Fruit fly (Drosophila melanogaster) whole organism, embryonic: ENCODE data around the gene beat-VI.

Experiments
- Ada2b ChIP-seq: fragments of 200-800 bp; sonication (Bioruptor generic); IDR thresholded peaks from 2 replicates; pipeline ENCODE4 v1.3.6; 2022; ENCODE audit warnings: missing biosample characterization, missing genetic modification characterization
- Bdp1 ChIP-seq: fragments of 200-800 bp; sonication (Bioruptor generic); optimal IDR thresholded peaks from 3 replicates; lab custom pipeline; 2016; ENCODE audit warnings: missing biosample characterization, missing genetic modification characterization
- CG10209 ChIP-seq: fragments of 200-800 bp; sonication (Bioruptor generic); optimal IDR thresholded peaks from 3 replicates; lab custom pipeline; 2017; ENCODE audit warnings: missing biosample characterization, mild to moderate bottlenecking, missing genetic modification characterization, missing genetic modification reagents
- CG11560 ChIP-seq: fragments of 200-800 bp; sonication (Bioruptor generic); IDR thresholded peaks from 3 replicates; pipeline ENCODE4 v1.3.6; 2022; ENCODE audit warnings: missing biosample characterization, missing genetic modification characterization
- CG11723 ChIP-seq: fragments of 200-800 bp; sonication (Bioruptor generic); optimal IDR thresholded peaks from 2 replicates; lab custom pipeline; 2017; ENCODE audit warnings: missing biosample characterization, mild to moderate bottlenecking, missing genetic modification characterization
- CG13775 ChIP-seq: fragments of 200-800 bp; sonication (Bioruptor generic); optimal IDR thresholded peaks from 3 replicates; lab custom pipeline; 2017; ENCODE audit warnings: missing biosample characterization, mild to moderate bottlenecking, missing genetic modification characterization
- CG14014 ChIP-seq: fragments of 200-800 bp; sonication (Bioruptor generic); IDR thresholded peaks from 2 replicates; pipeline ENCODE4 v1.3.6; 2022; ENCODE audit warnings: missing biosample characterization, missing genetic modification characterization
- CG17186 ChIP-seq: fragments of 200-800 bp; sonication (Bioruptor generic); optimal IDR thresholded peaks from 3 replicates; lab custom pipeline; 2017; ENCODE audit warnings: missing biosample characterization, missing genetic modification reagents, missing genetic modification characterization
- CG17802 ChIP-seq: fragments of 200-800 bp; sonication (Bioruptor generic); optimal IDR thresholded peaks from 2 replicates; lab custom pipeline; 2018; ENCODE audit warnings: missing biosample characterization, mild to moderate bottlenecking, missing genetic modification characterization, moderate library complexity
- CG31388 ChIP-seq: fragments of 200-800 bp; sonication (Bioruptor generic); optimal IDR thresholded peaks from 2 replicates; lab custom pipeline; 2016; ENCODE audit warnings: missing biosample characterization, missing genetic modification characterization
- CG6272 ChIP-seq: fragments of 200-800 bp; sonication (Bioruptor generic); IDR thresholded peaks from 2 replicates; pipeline ENCODE4 v1.3.6; 2022; ENCODE audit warnings: missing biosample characterization, missing genetic modification characterization
- CG7357 ChIP-seq: fragments of 200-800 bp; sonication (Bioruptor generic); IDR thresholded peaks from 3 replicates; pipeline ENCODE4 v1.3.6; 2022; ENCODE audit warnings: missing biosample characterization, missing genetic modification characterization
- CG7839 ChIP-seq: fragments of 200-800 bp; sonication (Bioruptor generic); optimal IDR thresholded peaks from 3 replicates; lab custom pipeline; 2018; ENCODE audit warnings: missing biosample characterization, mild to moderate bottlenecking, missing genetic modification characterization, moderate library complexity
- D19B ChIP-seq: fragments of 200-800 bp; sonication (Bioruptor generic); optimal IDR thresholded peaks from 2 replicates; lab custom pipeline; 2017; ENCODE audit warnings: missing biosample characterization, mild to moderate bottlenecking, missing genetic modification characterization
- Dip3 ChIP-seq: fragments of 200-800 bp; sonication (Bioruptor generic); optimal IDR thresholded peaks from 3 replicates; lab custom pipeline; 2016; ENCODE audit warnings: missing biosample characterization, missing genetic modification characterization
- H2.0 ChIP-seq: fragments of 200-800 bp; sonication (Bioruptor generic); IDR thresholded peaks from 2 replicates; pipeline ENCODE4 v1.3.6; 2022; ENCODE audit warnings: missing biosample characterization, missing genetic modification characterization
- Hand ChIP-seq: fragments of 200-800 bp; sonication (Bioruptor generic); optimal IDR thresholded peaks from 2 replicates; lab custom pipeline; 2017; ENCODE audit warnings: mild to moderate bottlenecking, missing biosample characterization, missing genetic modification reagents, missing genetic modification characterization
- Hr51 ChIP-seq, 2 experiments: fragments of 200-800 bp; sonication (Bioruptor generic); optimal IDR thresholded peaks; 2 replicates in 1 of 2; 3 replicates in 1 of 2; lab custom pipeline; 2016 to 2018; ENCODE audit warnings: missing biosample characterization in 2 of 2, missing genetic modification characterization in 2 of 2, mild to moderate bottlenecking in 1 of 2, moderate library complexity in 1 of 2
- Hr78 ChIP-seq, 2 experiments: fragments of 200-800 bp in 1 of 2; fragments of >200 bp in 1 of 2; sonication (Bioruptor generic) in 1 of 2; optimal IDR thresholded peaks; 2 replicates each; lab custom pipeline; 2017 to 2019; ENCODE audit warnings: missing biosample characterization in 2 of 2, missing genetic modification characterization in 2 of 2, mild to moderate bottlenecking in 1 of 2, moderate library complexity in 1 of 2
- Lhr ChIP-seq: fragments of 200-800 bp; sonication (Bioruptor generic); optimal IDR thresholded peaks from 3 replicates; lab custom pipeline; 2017; ENCODE audit warnings: mild to moderate bottlenecking, missing biosample characterization, missing genetic modification reagents, missing genetic modification characterization
- MESR4 ChIP-seq: fragments of 200-800 bp; sonication (Bioruptor generic); optimal IDR thresholded peaks from 2 replicates; lab custom pipeline; 2018; ENCODE audit warnings: missing biosample characterization, mild to moderate bottlenecking, missing genetic modification characterization, moderate library complexity
- Meics ChIP-seq: fragments of 200-800 bp; sonication (Bioruptor generic); optimal IDR thresholded peaks from 2 replicates; lab custom pipeline; 2017; ENCODE audit warnings: missing biosample characterization, mild to moderate bottlenecking, missing genetic modification characterization
- Pdp1 ChIP-seq, 2 experiments: fragments of 200-800 bp; sonication (Bioruptor generic); optimal IDR thresholded peaks; 3 replicates each; lab custom pipeline; 2016; ENCODE audit warnings: missing biosample characterization in 2 of 2, missing genetic modification characterization in 2 of 2, mild to moderate bottlenecking in 1 of 2, moderate library complexity in 1 of 2
- Six4 ChIP-seq: fragments of 200-800 bp; sonication (Bioruptor generic); optimal IDR thresholded peaks from 2 replicates; lab custom pipeline; 2016; ENCODE audit warnings: missing biosample characterization, missing genetic modification characterization
- Trl ChIP-seq, 3 experiments: fragments of >200 bp in 2 of 3; fragments of 200-800 bp in 1 of 3; sonication (Bioruptor generic) in 1 of 3; optimal IDR thresholded peaks; 2 replicates in 1 of 3; 3 replicates in 2 of 3; lab custom pipeline; 2016 to 2017; ENCODE audit warnings: missing biosample characterization in 1 of 3, missing genetic modification characterization in 1 of 3
- YL-1 ChIP-seq: fragments of 200-800 bp; sonication (Bioruptor generic); optimal IDR thresholded peaks from 3 replicates; lab custom pipeline; 2017; ENCODE audit warnings: missing biosample characterization, mild to moderate bottlenecking, missing genetic modification characterization
- aop ChIP-seq: fragments of 200-800 bp; sonication (Bioruptor generic); IDR thresholded peaks from 2 replicates; pipeline ENCODE4 v1.3.6; 2022; ENCODE audit warnings: missing biosample characterization, missing genetic modification characterization
- bbx ChIP-seq: fragments of 200-800 bp; sonication (Bioruptor generic); IDR thresholded peaks from 2 replicates; pipeline ENCODE4 v1.3.6; 2022; ENCODE audit warnings: missing biosample characterization, missing genetic modification characterization; ENCODE audit not compliant: partially characterized antibody
- bowl ChIP-seq: fragments of 200-800 bp; sonication (Bioruptor generic); IDR thresholded peaks from 2 replicates; pipeline ENCODE4 v1.3.6; 2022; ENCODE audit warnings: missing biosample characterization, missing genetic modification characterization
- ci ChIP-seq: fragments of 200-800 bp; sonication (Bioruptor generic); IDR thresholded peaks from 3 replicates; pipeline ENCODE4 v1.3.6; 2022; ENCODE audit warnings: missing biosample characterization, missing genetic modification characterization
- corto ChIP-seq: fragments of 200-800 bp; sonication (Bioruptor generic); optimal IDR thresholded peaks from 2 replicates; lab custom pipeline; 2016; ENCODE audit warnings: missing biosample characterization, mild to moderate bottlenecking, missing genetic modification characterization, moderate library complexity
- crc ChIP-seq: fragments of 200-800 bp; sonication (Bioruptor generic); optimal IDR thresholded peaks from 2 replicates; lab custom pipeline; 2016; ENCODE audit warnings: missing biosample characterization, missing genetic modification characterization
- dan ChIP-seq: fragments of 200-800 bp; sonication (Bioruptor generic); IDR thresholded peaks from 2 replicates; pipeline ENCODE4 v1.3.6; 2022; ENCODE audit warnings: missing biosample characterization, missing genetic modification characterization
- eve ChIP-seq, 2 experiments: fragments of >200 bp; optimal IDR thresholded peaks; 2 replicates each; lab custom pipeline; 2017; ENCODE audit warnings: missing biosample characterization in 2 of 2, missing genetic modification characterization in 2 of 2
- fu2 ChIP-seq: fragments of 200-800 bp; sonication (Bioruptor generic); optimal IDR thresholded peaks from 2 replicates; lab custom pipeline; 2016; ENCODE audit warnings: missing biosample characterization, missing genetic modification characterization
- gem ChIP-seq: fragments of 200-800 bp; sonication (Bioruptor generic); optimal IDR thresholded peaks from 2 replicates; lab custom pipeline; 2019; ENCODE audit warnings: missing biosample characterization, mild to moderate bottlenecking, missing genetic modification characterization, moderate library complexity
- kay ChIP-seq: fragments of 200-800 bp; sonication (Bioruptor generic); optimal IDR thresholded peaks from 2 replicates; lab custom pipeline; 2016; ENCODE audit warnings: missing biosample characterization, missing genetic modification characterization
- lov ChIP-seq, 2 experiments: fragments of 200-800 bp in 1 of 2; fragments of >200 bp in 1 of 2; sonication (Bioruptor generic) in 1 of 2; IDR thresholded peaks in 1 of 2; optimal IDR thresholded peaks in 1 of 2; 2 replicates in 1 of 2; 3 replicates in 1 of 2; pipeline versions ENCODE4 v1.3.6 to Lab custom; 2017 to 2022; ENCODE audit warnings: missing biosample characterization in 1 of 2, missing genetic modification characterization in 1 of 2
- nerfin-2 ChIP-seq: fragments of 200-800 bp; sonication (Bioruptor generic); IDR thresholded peaks from 2 replicates; pipeline ENCODE4 v1.3.6; 2022; ENCODE audit warnings: missing biosample characterization, missing genetic modification characterization; ENCODE audit not compliant: partially characterized antibody
- odd ChIP-seq: fragments of 200-800 bp; sonication (Bioruptor generic); optimal IDR thresholded peaks from 2 replicates; lab custom pipeline; 2017; ENCODE audit warnings: missing biosample characterization, mild to moderate bottlenecking, missing genetic modification characterization
- org-1 ChIP-seq: fragments of 200-800 bp; sonication (Bioruptor generic); optimal IDR thresholded peaks from 2 replicates; lab custom pipeline; 2017; ENCODE audit warnings: missing biosample characterization, missing genetic modification characterization
- pros ChIP-seq: fragments of 200-800 bp; sonication (Bioruptor generic); optimal IDR thresholded peaks from 3 replicates; lab custom pipeline; 2019; ENCODE audit warnings: missing biosample characterization, mild to moderate bottlenecking, missing genetic modification characterization, moderate library complexity
- pum ChIP-seq: fragments of 200-800 bp; sonication (Bioruptor generic); optimal IDR thresholded peaks from 2 replicates; lab custom pipeline; 2016; ENCODE audit warnings: missing biosample characterization, missing genetic modification characterization
- repo ChIP-seq: fragments of 200-800 bp; sonication (Bioruptor generic); optimal IDR thresholded peaks from 2 replicates; lab custom pipeline; 2016; ENCODE audit warnings: missing biosample characterization, missing genetic modification characterization
- sens ChIP-seq: fragments of 200-800 bp; sonication (Bioruptor generic); peaks from one replicate; lab custom pipeline; 2016; ENCODE audit warnings: missing biosample characterization, missing genetic modification characterization
- sisA ChIP-seq: fragments of 200-800 bp; sonication (Bioruptor generic); IDR thresholded peaks from 2 replicates; pipeline ENCODE4 v1.3.6; 2022; ENCODE audit warnings: missing biosample characterization, missing genetic modification characterization
- sna ChIP-seq: fragments of 200-800 bp; sonication (Bioruptor generic); IDR thresholded peaks from 2 replicates; pipeline ENCODE4 v1.3.6; 2022; ENCODE audit warnings: missing biosample characterization, missing genetic modification characterization; ENCODE audit not compliant: partially characterized antibody
- tap ChIP-seq: fragments of 200-800 bp; optimal IDR thresholded peaks from 3 replicates; lab custom pipeline; 2019; ENCODE audit warnings: missing biosample characterization, mild to moderate bottlenecking, missing genetic modification characterization, moderate library complexity
- tgo ChIP-seq: fragments of 200-800 bp; sonication (Bioruptor generic); IDR thresholded peaks from 3 replicates; pipeline ENCODE4 v1.3.6; 2022; ENCODE audit warnings: missing biosample characterization, missing genetic modification characterization
- tx ChIP-seq: fragments of 200-800 bp; sonication (Bioruptor generic); optimal IDR thresholded peaks from 2 replicates; lab custom pipeline; 2016; ENCODE audit warnings: missing biosample characterization, missing genetic modification characterization

The beat-VI gene

DNA sequence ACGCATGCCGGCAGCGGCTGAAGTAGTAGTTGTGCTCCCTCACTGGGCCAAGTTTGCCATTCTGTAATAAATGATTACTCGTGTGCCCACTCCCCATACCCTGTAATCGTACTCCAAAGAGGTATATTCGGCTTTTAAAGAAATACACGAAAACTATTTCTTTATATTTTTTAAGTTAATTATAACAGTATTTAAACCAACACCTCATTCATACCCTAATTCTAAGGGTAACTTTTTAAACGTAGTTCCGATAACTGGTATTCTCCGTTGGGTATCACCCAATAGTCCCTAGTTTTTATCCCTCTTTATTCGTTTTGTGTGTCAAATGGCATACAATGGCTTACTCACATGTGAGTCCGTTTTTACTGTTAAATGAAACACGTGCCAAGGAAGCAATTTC, 40.4 kb upstream of the beat-VI start (continued):
- TF ChIP-seq kay (GFP tag; lab: Kevin White, UChicago) (no peak), YL-1 (no peak), CG10209 (GFP tag; lab: Kevin White, UChicago) (no peak), CG6272 (GFP tag; lab: Robert Waterston, UW) (no peak), repo (GFP tag; lab: Kevin White, UChicago) (no peak), pros (GFP tag; lab: Kevin White, UChicago) (no peak), Trl (optimal IDR thresholded peaks at IDR 0.05; lab: Kevin White, UChicago) (no peak), Trl (GFP tag; optimal IDR thresholded peaks at IDR 0.05; lab: Kevin White, UChicago) (no peak), tx (GFP tag; lab: Kevin White, UChicago) (no peak), MESR4 (GFP tag; lab: Kevin White, UChicago) (no peak), odd (no peak), Bdp1 (GFP tag; lab: Kevin White, UChicago) (no peak), D19B (GFP tag; lab: Kevin White, UChicago) (peak; percentile 30), CG17802 (tag; lab: Kevin White, UChicago) (no peak), org-1 (no peak), corto (no peak), lov (optimal IDR thresholded peaks at IDR 0.05; lab: Kevin White, UChicago) (no peak), lov (GFP tag; IDR thresholded peaks at IDR 0.05; lab: Robert Waterston, UW) (no peak), CG7357 (GFP tag; lab: Robert Waterston, UW) (0 out of 3 replicates have a peak, but pooled peaks have one; percentile 27), CG13775 (GFP tag; lab: Kevin White, UChicago) (no peak), CG17186 (no peak), sna (GFP tag; lab: Robert Waterston, UW) (no peak), Dip3 (GFP tag; lab: Kevin White, UChicago) (no peak), CG14014 (0 out of 2 replicates have a peak, but pooled peaks have one; percentile 39), sisA (GFP tag; lab: Robert Waterston, UW) (peak; percentile 57), tgo (GFP tag; lab: Robert Waterston, UW) (0 out of 3 replicates have a peak, but pooled peaks have one; percentile 32), Lhr (GFP tag; lab: Kevin White, UChicago) (no peak), CG11560 (no peak), Hr78 (GFP tag; optimal IDR thresholded peaks at IDR 0.05; lab: Kevin White, UChicago) (no peak), CG11723 (GFP tag; lab: Kevin White, UChicago) (no peak), Hand (GFP tag; lab: Kevin White, UChicago) (no peak), aop (GFP tag; lab: Robert Waterston, UW) (no peak), bbx (GFP tag; lab: Robert Waterston, UW) (no peak), eve (GFP tag; optimal IDR thresholded peaks at IDR 0.05; lab: Kevin White, UChicago) (no peak), nerfin-2 (GFP tag; lab: Robert Waterston, UW) (no peak), CG31388 (GFP tag; lab: Kevin White, UChicago) (no peak), Meics (peak; percentile 32), tap (tag; lab: Kevin White, UChicago) (no peak), Ada2b (peak; percentile 34; the same call in 1 of the 2 replicates), sens (GFP tag; lab: Kevin White, UChicago) (peak; percentile 36), Pdp1 (GFP tag; optimal IDR thresholded peaks at IDR 0.05; lab: Kevin White, UChicago) (no peak), gem (tag; lab: Kevin White, UChicago) (peak; percentile 14), ci (GFP tag; lab: Robert Waterston, UW) (0 out of 3 replicates have a peak, but pooled peaks have one; percentile 59), fu2 (no peak), CG7839 (tag; lab: Kevin White, UChicago) (peak; percentile 35), Hr51 (GFP tag; optimal IDR thresholded peaks at IDR 0.05; lab: Kevin White, UChicago) (peak in 1 of 2 experiments; percentile 11), dan (no peak), Six4 (GFP tag; lab: Kevin White, UChicago) (no peak), pum (GFP tag; lab: Kevin White, UChicago) (no peak), crc (GFP tag; lab: Kevin White, UChicago) (no peak), bowl (GFP tag; lab: Robert Waterston, UW) (no peak), H2.0 (GFP tag; lab: Robert Waterston, UW) (peak; percentile 40; the same call in 1 of the 2 replicates)
